Fruit fly (Drosophila melanogaster) whole organism, adult: ENCODE data around the gene Gmap.
A peak's percentile ranks its signal among the peaks of the same experiment; 100 is the strongest.

Source experiments
- CG11617 ChIP-seq: fragments of 200-800 bp; sonication (Bioruptor generic); optimal IDR thresholded peaks from 2 replicates; lab custom pipeline; 2017; ENCODE audit warnings: mild to moderate bottlenecking, missing biosample characterization, missing genetic modification reagents, missing genetic modification characterization
- CG12768 ChIP-seq: fragments of 200-800 bp; sonication (Bioruptor generic); optimal IDR thresholded peaks from 2 replicates; lab custom pipeline; 2017; ENCODE audit warnings: missing biosample characterization, missing genetic modification characterization, mild to moderate bottlenecking, moderate library complexity, missing genetic modification reagents
- CG14711 ChIP-seq: fragments of 200-800 bp; sonication (Bioruptor generic); optimal IDR thresholded peaks from 2 replicates; lab custom pipeline; 2018; ENCODE audit warnings: missing biosample characterization, mild to moderate bottlenecking, missing genetic modification characterization, moderate library complexity
- CG1620 ChIP-seq: fragments of 200-800 bp; sonication (Bioruptor generic); optimal IDR thresholded peaks from 2 replicates; lab custom pipeline; 2016; ENCODE audit warnings: missing biosample characterization, missing genetic modification characterization
- CG33017 ChIP-seq: fragments of 200-800 bp; sonication (Bioruptor generic); optimal IDR thresholded peaks from 2 replicates; lab custom pipeline; 2018; ENCODE audit warnings: missing biosample characterization, mild to moderate bottlenecking, missing genetic modification characterization, moderate library complexity
- CG5204 ChIP-seq: fragments of 200-800 bp; sonication (Bioruptor generic); optimal IDR thresholded peaks from 2 replicates; lab custom pipeline; 2016; ENCODE audit warnings: missing biosample characterization, missing genetic modification characterization
- CG7045 ChIP-seq: fragments of 200-800 bp; sonication (Bioruptor generic); optimal IDR thresholded peaks from 2 replicates; lab custom pipeline; 2017; ENCODE audit warnings: missing biosample characterization, mild to moderate bottlenecking, missing genetic modification characterization
- CG7101 ChIP-seq: fragments of 200-800 bp; sonication (Bioruptor generic); optimal IDR thresholded peaks from 2 replicates; lab custom pipeline; 2018; ENCODE audit warnings: missing biosample characterization, mild to moderate bottlenecking, missing genetic modification characterization, moderate library complexity
- Clk ChIP-seq: fragments of 200-800 bp; sonication (Bioruptor generic); optimal IDR thresholded peaks from 2 replicates; lab custom pipeline; 2017; ENCODE audit warnings: missing biosample characterization, missing genetic modification characterization
- Crg-1 ChIP-seq: fragments of 200-800 bp; sonication (Bioruptor generic); optimal IDR thresholded peaks from 2 replicates; lab custom pipeline; 2016; ENCODE audit warnings: missing biosample characterization, missing genetic modification characterization
- Hr96 ChIP-seq: fragments of 200-800 bp; sonication (Bioruptor generic); optimal IDR thresholded peaks from 2 replicates; lab custom pipeline; 2016; ENCODE audit warnings: missing biosample characterization, missing genetic modification characterization
- Mnt ChIP-seq: fragments of 200-800 bp; sonication (Bioruptor generic); optimal IDR thresholded peaks from 2 replicates; lab custom pipeline; 2016; ENCODE audit warnings: missing biosample characterization, mild to moderate bottlenecking, missing genetic modification characterization
- bab1 ChIP-seq: fragments of 200-800 bp; sonication (Bioruptor generic); optimal IDR thresholded peaks from 3 replicates; lab custom pipeline; 2019; ENCODE audit warnings: missing biosample characterization, mild to moderate bottlenecking, missing genetic modification characterization, moderate library complexity
- cic ChIP-seq: fragments of 200-800 bp; sonication (Bioruptor generic); optimal IDR thresholded peaks from 2 replicates; lab custom pipeline; 2017; ENCODE audit warnings: missing biosample characterization, mild to moderate bottlenecking, missing genetic modification characterization, moderate library complexity
- cnc ChIP-seq, 2 experiments: fragments of >200 bp; optimal IDR thresholded peaks; 2 replicates each; lab custom pipeline; 2017
- kay ChIP-seq: fragments of 200-800 bp; sonication (Bioruptor generic); peaks from one replicate; lab custom pipeline; 2016; ENCODE audit warnings: missing biosample characterization, missing genetic modification characterization, borderline replicate concordance
- ovo ChIP-seq: fragments of 200-800 bp; sonication (Bioruptor generic); optimal IDR thresholded peaks from 2 replicates; lab custom pipeline; 2016; ENCODE audit warnings: missing biosample characterization, missing genetic modification characterization
- pad ChIP-seq: fragments of 200-800 bp; sonication (Bioruptor generic); optimal IDR thresholded peaks from 3 replicates; lab custom pipeline; 2017; ENCODE audit warnings: missing biosample characterization, missing genetic modification characterization, mild to moderate bottlenecking, moderate library complexity, missing genetic modification reagents
- tj ChIP-seq: fragments of 200-800 bp; sonication (Bioruptor generic); optimal IDR thresholded peaks from 3 replicates; lab custom pipeline; 2017; ENCODE audit warnings: missing biosample characterization, mild to moderate bottlenecking, missing genetic modification characterization, moderate library complexity
- toe ChIP-seq: fragments of 200-800 bp; sonication (Bioruptor generic); optimal IDR thresholded peaks from 2 replicates; lab custom pipeline; 2016; ENCODE audit warnings: missing biosample characterization, missing genetic modification characterization

The Gmap gene

DNA sequence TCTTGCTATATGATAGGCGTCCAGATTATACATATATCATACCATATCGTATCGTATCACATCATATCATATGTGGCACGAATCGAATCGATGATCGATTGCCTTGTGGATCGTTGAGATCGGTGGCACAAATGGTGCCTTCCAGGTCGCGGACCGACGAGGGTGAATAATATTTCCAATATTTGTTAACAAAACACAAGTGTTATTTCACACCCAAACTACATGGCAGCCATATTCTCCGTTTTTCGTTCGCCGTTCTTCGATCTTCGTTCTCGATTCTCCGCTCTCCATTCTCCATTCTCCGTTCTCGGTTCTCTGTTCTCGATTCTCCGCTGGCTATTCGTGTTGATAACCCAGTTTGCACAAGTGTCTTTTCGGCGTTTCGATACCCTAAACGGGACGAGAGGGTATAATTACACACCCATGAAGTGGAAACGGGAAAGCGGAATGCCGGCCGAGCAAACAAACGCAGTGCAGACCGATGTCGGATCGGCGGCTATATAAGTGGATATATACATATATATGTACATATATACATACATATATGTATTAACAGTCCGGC is 15.1 kb downstream of the Gmap start:
- no peak for TF ChIP-seq CG7101
- no peak for TF ChIP-seq CG14711
- peak; percentile 26 for TF ChIP-seq tj (GFP tag; lab: Kevin White, UChicago)
- no peak for TF ChIP-seq CG7045 (GFP tag; lab: Kevin White, UChicago)
- no peak for TF ChIP-seq ovo (GFP tag; lab: Kevin White, UChicago)
- TF ChIP-seq CG5204 (GFP tag; lab: Kevin White, UChicago): no peak
- TF ChIP-seq cic: no peak
- no peak for TF ChIP-seq CG33017 (tag; lab: Kevin White, UChicago)
- no peak for TF ChIP-seq cnc (optimal IDR thresholded peaks at IDR 0.05; lab: Kevin White, UChicago)

DNA sequence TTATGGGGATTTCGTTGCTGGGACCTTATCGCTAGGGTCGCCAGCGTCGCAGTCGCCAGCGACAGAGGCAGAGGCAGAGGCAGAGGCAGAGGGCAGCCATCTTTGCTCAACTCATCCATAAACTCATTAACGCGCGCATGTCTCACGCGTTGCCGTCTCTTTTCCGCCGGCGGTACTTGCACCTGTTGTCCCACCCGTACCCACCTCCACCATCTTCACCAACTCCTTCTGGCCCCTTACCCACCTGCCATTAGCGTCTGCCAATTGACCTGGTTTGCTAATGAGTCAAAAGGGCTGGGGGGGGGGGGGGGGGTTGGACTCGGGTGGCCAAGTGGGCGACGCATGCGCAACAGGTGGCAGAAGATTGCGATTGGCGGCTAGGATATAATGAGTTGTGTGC is 16.1 kb downstream of the Gmap start:
- no peak for TF ChIP-seq toe (GFP tag; lab: Kevin White, UChicago)
- TF ChIP-seq CG14711: no peak
- no peak for TF ChIP-seq CG33017 (tag; lab: Kevin White, UChicago)
- no peak for TF ChIP-seq kay (GFP tag; lab: Kevin White, UChicago)
- no peak for TF ChIP-seq tj (GFP tag; lab: Kevin White, UChicago)
- TF ChIP-seq CG1620 (GFP tag; lab: Kevin White, UChicago): no peak
- TF ChIP-seq ovo (GFP tag; lab: Kevin White, UChicago): no peak
- TF ChIP-seq bab1 (GFP tag; lab: Kevin White, UChicago): no peak
- no peak for TF ChIP-seq cic

DNA sequence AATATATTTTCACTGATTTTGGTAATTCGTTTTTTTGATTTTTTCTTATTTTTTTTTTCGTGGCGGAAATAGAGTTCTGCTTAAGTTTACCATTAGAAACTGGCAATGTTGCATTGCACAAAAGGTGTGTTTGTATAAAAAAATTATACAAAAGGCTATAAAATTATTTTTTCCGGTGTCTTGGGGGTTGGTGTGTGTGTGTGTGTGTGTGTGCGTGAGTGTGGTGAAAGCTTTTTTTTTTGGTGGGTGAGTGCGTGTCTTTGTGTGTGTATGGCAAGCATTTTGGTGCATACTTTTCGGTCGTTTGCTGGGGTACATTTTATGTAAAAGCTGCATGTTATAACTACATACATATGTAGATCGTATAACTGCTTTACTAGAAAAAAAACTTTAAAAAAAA is 24.7 kb downstream of the Gmap start:
- TF ChIP-seq Crg-1 (GFP tag; lab: Kevin White, UChicago): peak; percentile 1
- TF ChIP-seq CG11617 (GFP tag; lab: Kevin White, UChicago): peak; percentile 47
- peak; percentile 24 for TF ChIP-seq CG14711
- no peak for TF ChIP-seq cnc (optimal IDR thresholded peaks at IDR 0.05; lab: Kevin White, UChicago)
- no peak for TF ChIP-seq cic
- TF ChIP-seq Mnt (GFP tag; lab: Kevin White, UChicago): no peak
- TF ChIP-seq CG7101: peak; percentile 1
- peak; percentile 40 for TF ChIP-seq bab1 (GFP tag; lab: Kevin White, UChicago)
- TF ChIP-seq CG1620 (GFP tag; lab: Kevin White, UChicago): no peak
- no peak for TF ChIP-seq pad
- TF ChIP-seq toe (GFP tag; lab: Kevin White, UChicago): no peak
- TF ChIP-seq tj (GFP tag; lab: Kevin White, UChicago): peak; percentile 15
- no peak for TF ChIP-seq CG7045 (GFP tag; lab: Kevin White, UChicago)
- TF ChIP-seq ovo (GFP tag; lab: Kevin White, UChicago): no peak
- TF ChIP-seq CG12768 (GFP tag; lab: Kevin White, UChicago): no peak
- no peak for TF ChIP-seq CG33017 (tag; lab: Kevin White, UChicago)
- peak; percentile 20 for TF ChIP-seq Hr96 (GFP tag; lab: Kevin White, UChicago)
- TF ChIP-seq Clk (GFP tag; lab: Kevin White, UChicago): no peak
- TF ChIP-seq kay (GFP tag; lab: Kevin White, UChicago): no peak
- peak; percentile 26 for TF ChIP-seq CG5204 (GFP tag; lab: Kevin White, UChicago)

DNA sequence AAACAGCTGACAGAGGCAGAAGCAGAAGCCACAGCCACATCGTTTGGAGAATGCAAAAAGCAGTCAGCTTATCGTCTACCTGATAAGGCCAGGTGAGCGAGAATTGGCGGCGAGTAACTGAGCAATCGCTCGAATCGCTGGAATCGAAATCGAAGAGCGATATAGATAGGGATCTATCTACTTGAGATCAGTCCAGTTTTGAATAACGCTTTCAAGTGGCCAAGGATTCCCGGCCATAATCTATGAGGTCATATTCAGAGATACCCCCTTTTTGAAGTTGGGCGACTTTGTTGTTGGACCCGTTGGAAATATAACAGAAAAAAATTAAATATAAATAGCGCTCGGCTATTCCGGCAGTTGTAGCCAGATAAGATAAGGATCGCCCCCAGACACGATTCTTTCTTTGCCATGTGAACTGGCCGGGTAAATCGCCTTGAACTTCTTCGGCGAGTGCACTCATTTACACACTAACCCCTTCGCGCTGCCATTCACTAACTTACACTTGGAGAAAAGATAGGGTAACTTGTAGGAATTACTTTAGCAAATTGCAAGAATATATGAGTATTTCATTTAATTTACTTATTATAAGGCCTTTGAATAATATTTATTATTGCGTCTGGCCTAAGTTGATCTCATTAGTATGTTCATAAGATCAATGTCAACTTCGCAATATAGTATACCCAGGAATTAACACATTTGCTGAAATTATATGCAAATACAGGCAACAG is 35.9 kb downstream of the Gmap start:
- TF ChIP-seq tj (GFP tag; lab: Kevin White, UChicago) (peak; percentile 14), CG33017 (tag; lab: Kevin White, UChicago) (no peak)

DNA sequence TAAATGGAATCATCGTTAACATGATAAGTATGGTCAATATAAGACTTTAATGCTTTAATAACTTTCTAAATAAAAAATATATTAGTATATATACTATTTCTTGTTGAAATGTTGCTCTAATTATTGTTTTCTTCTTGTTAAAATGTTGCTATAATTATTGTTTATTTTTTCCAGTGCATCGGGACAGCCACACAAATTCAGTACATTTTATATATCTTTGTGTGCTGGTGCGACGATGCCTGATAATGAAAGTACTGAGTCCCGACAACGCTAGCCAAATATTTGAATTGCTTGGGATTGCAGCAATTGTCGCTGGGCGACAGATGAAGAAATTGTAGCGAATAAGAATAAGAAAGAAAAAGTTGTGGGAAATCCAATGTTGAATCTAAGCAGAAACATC is 42.5 kb downstream of the Gmap start:
- TF ChIP-seq CG7101 (peak; percentile 7), Clk (GFP tag; lab: Kevin White, UChicago) (no peak), Hr96 (GFP tag; lab: Kevin White, UChicago) (no peak)

DNA sequence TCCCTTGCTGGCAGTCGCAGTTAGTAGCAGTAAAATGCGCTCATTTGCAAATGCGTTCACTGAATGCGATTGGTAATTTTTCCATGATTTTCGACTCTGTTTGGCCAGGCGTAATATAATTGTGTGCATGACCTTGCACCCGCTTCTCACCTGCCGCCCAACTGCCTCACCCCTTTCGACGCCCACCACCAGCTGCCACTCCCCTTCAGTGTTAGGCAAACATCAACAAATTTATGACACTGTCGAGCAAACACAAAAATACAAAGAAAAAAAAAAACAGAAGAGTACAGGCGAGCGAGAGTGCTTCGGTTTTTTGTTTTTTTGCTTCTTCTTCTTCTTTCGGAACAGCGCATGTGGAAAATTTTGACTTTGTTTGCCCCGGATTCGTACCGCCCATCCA is 43.2 kb downstream of the Gmap start:
- TF ChIP-seq CG14711 (no peak), Mnt (GFP tag; lab: Kevin White, UChicago) (no peak), pad (no peak), CG7101 (no peak), CG33017 (tag; lab: Kevin White, UChicago) (no peak), CG12768 (GFP tag; lab: Kevin White, UChicago) (no peak), ovo (GFP tag; lab: Kevin White, UChicago) (no peak), kay (GFP tag; lab: Kevin White, UChicago) (no peak), tj (GFP tag; lab: Kevin White, UChicago) (no peak), Clk (GFP tag; lab: Kevin White, UChicago) (no peak), CG7045 (GFP tag; lab: Kevin White, UChicago) (no peak), cic (no peak), toe (GFP tag; lab: Kevin White, UChicago) (no peak), Hr96 (GFP tag; lab: Kevin White, UChicago) (no peak), CG5204 (GFP tag; lab: Kevin White, UChicago) (no peak), CG11617 (GFP tag; lab: Kevin White, UChicago) (no peak)
